Fruit fly (Drosophila melanogaster): ENCODE results near the gene Cpr30B.

dm6 chr2L:9584098-9584703, 41.5 kb downstream of the Cpr30B start:
- no peak for TF ChIP-seq EcR (GFP tag; optimal IDR thresholded peaks at IDR 0.05)
- TF ChIP-seq psq (optimal IDR thresholded peaks at IDR 0.05) = no peak
- TF ChIP-seq pan (optimal IDR thresholded peaks at IDR 0.05) = no peak
